Fruit fly (Drosophila melanogaster) whole organism, adult: ENCODE results near the gene bap.

Experiments used
- CG11617 ChIP-seq: fragments of 200-800 bp; sonication (Bioruptor generic); optimal IDR thresholded peaks from 2 replicates; lab custom pipeline; 2017; ENCODE audit warnings: mild to moderate bottlenecking, missing biosample characterization, missing genetic modification reagents, missing genetic modification characterization
- CG12768 ChIP-seq: fragments of 200-800 bp; sonication (Bioruptor generic); optimal IDR thresholded peaks from 2 replicates; lab custom pipeline; 2017; ENCODE audit warnings: missing biosample characterization, missing genetic modification characterization, mild to moderate bottlenecking, moderate library complexity, missing genetic modification reagents
- CG14711 ChIP-seq: fragments of 200-800 bp; sonication (Bioruptor generic); optimal IDR thresholded peaks from 2 replicates; lab custom pipeline; 2018; ENCODE audit warnings: missing biosample characterization, mild to moderate bottlenecking, missing genetic modification characterization, moderate library complexity
- CG1620 ChIP-seq: fragments of 200-800 bp; sonication (Bioruptor generic); optimal IDR thresholded peaks from 2 replicates; lab custom pipeline; 2016; ENCODE audit warnings: missing biosample characterization, missing genetic modification characterization
- CG33017 ChIP-seq: fragments of 200-800 bp; sonication (Bioruptor generic); optimal IDR thresholded peaks from 2 replicates; lab custom pipeline; 2018; ENCODE audit warnings: missing biosample characterization, mild to moderate bottlenecking, missing genetic modification characterization, moderate library complexity
- CG5204 ChIP-seq: fragments of 200-800 bp; sonication (Bioruptor generic); optimal IDR thresholded peaks from 2 replicates; lab custom pipeline; 2016; ENCODE audit warnings: missing biosample characterization, missing genetic modification characterization
- CG7045 ChIP-seq: fragments of 200-800 bp; sonication (Bioruptor generic); optimal IDR thresholded peaks from 2 replicates; lab custom pipeline; 2017; ENCODE audit warnings: missing biosample characterization, mild to moderate bottlenecking, missing genetic modification characterization
- CG7101 ChIP-seq: fragments of 200-800 bp; sonication (Bioruptor generic); optimal IDR thresholded peaks from 2 replicates; lab custom pipeline; 2018; ENCODE audit warnings: missing biosample characterization, mild to moderate bottlenecking, missing genetic modification characterization, moderate library complexity
- Clk ChIP-seq: fragments of 200-800 bp; sonication (Bioruptor generic); optimal IDR thresholded peaks from 2 replicates; lab custom pipeline; 2017; ENCODE audit warnings: missing biosample characterization, missing genetic modification characterization
- Crg-1 ChIP-seq: fragments of 200-800 bp; sonication (Bioruptor generic); optimal IDR thresholded peaks from 2 replicates; lab custom pipeline; 2016; ENCODE audit warnings: missing biosample characterization, missing genetic modification characterization
- Hr96 ChIP-seq: fragments of 200-800 bp; sonication (Bioruptor generic); optimal IDR thresholded peaks from 2 replicates; lab custom pipeline; 2016; ENCODE audit warnings: missing biosample characterization, missing genetic modification characterization
- Mnt ChIP-seq: fragments of 200-800 bp; sonication (Bioruptor generic); optimal IDR thresholded peaks from 2 replicates; lab custom pipeline; 2016; ENCODE audit warnings: missing biosample characterization, mild to moderate bottlenecking, missing genetic modification characterization
- bab1 ChIP-seq: fragments of 200-800 bp; sonication (Bioruptor generic); optimal IDR thresholded peaks from 3 replicates; lab custom pipeline; 2019; ENCODE audit warnings: missing biosample characterization, mild to moderate bottlenecking, missing genetic modification characterization, moderate library complexity
- cic ChIP-seq: fragments of 200-800 bp; sonication (Bioruptor generic); optimal IDR thresholded peaks from 2 replicates; lab custom pipeline; 2017; ENCODE audit warnings: missing biosample characterization, mild to moderate bottlenecking, missing genetic modification characterization, moderate library complexity
- cnc ChIP-seq, 2 experiments: fragments of >200 bp; optimal IDR thresholded peaks; 2 replicates each; lab custom pipeline; 2017
- kay ChIP-seq: fragments of 200-800 bp; sonication (Bioruptor generic); peaks from one replicate; lab custom pipeline; 2016; ENCODE audit warnings: missing biosample characterization, missing genetic modification characterization, borderline replicate concordance
- ovo ChIP-seq: fragments of 200-800 bp; sonication (Bioruptor generic); optimal IDR thresholded peaks from 2 replicates; lab custom pipeline; 2016; ENCODE audit warnings: missing biosample characterization, missing genetic modification characterization
- pad ChIP-seq: fragments of 200-800 bp; sonication (Bioruptor generic); optimal IDR thresholded peaks from 3 replicates; lab custom pipeline; 2017; ENCODE audit warnings: missing biosample characterization, missing genetic modification characterization, mild to moderate bottlenecking, moderate library complexity, missing genetic modification reagents
- tj ChIP-seq: fragments of 200-800 bp; sonication (Bioruptor generic); optimal IDR thresholded peaks from 3 replicates; lab custom pipeline; 2017; ENCODE audit warnings: missing biosample characterization, mild to moderate bottlenecking, missing genetic modification characterization, moderate library complexity
- toe ChIP-seq: fragments of 200-800 bp; sonication (Bioruptor generic); optimal IDR thresholded peaks from 2 replicates; lab custom pipeline; 2016; ENCODE audit warnings: missing biosample characterization, missing genetic modification characterization

The bap gene

dm6 chr3R:21419932-21420331 lies 31.3 kb downstream of the bap start:
- TF ChIP-seq CG1620 (no peak), CG11617 (GFP tag; lab: Kevin White, UChicago) (no peak), CG7101 (tag; lab: Kevin White, UChicago) (no peak), CG14711 (tag; lab: Kevin White, UChicago) (no peak), cnc (optimal IDR thresholded peaks at IDR 0.05; lab: Kevin White, UChicago) (no peak), ovo (GFP tag; lab: Kevin White, UChicago) (no peak), pad (GFP tag; lab: Kevin White, UChicago) (no peak), CG12768 (GFP tag; lab: Kevin White, UChicago) (no peak), toe (GFP tag; lab: Kevin White, UChicago) (no peak), CG5204 (GFP tag; lab: Kevin White, UChicago) (no peak), CG33017 (tag; lab: Kevin White, UChicago) (no peak), cic (GFP tag; lab: Kevin White, UChicago) (no peak), Clk (GFP tag; lab: Kevin White, UChicago) (no peak), tj (GFP tag; lab: Kevin White, UChicago) (no peak), Crg-1 (no peak), Hr96 (GFP tag; lab: Kevin White, UChicago) (no peak)

dm6 chr3R:21426795-21427194 lies 38.1 kb downstream of the bap start:
- TF ChIP-seq bab1 (GFP tag; lab: Kevin White, UChicago) (no peak), Mnt (GFP tag; lab: Kevin White, UChicago) (no peak), CG7101 (tag; lab: Kevin White, UChicago) (no peak), CG1620 (no peak), pad (GFP tag; lab: Kevin White, UChicago) (no peak), Hr96 (GFP tag; lab: Kevin White, UChicago) (no peak), CG11617 (GFP tag; lab: Kevin White, UChicago) (no peak), kay (GFP tag; lab: Kevin White, UChicago) (no peak), CG12768 (GFP tag; lab: Kevin White, UChicago) (no peak), CG33017 (tag; lab: Kevin White, UChicago) (no peak), CG7045 (GFP tag; lab: Kevin White, UChicago) (no peak), Crg-1 (no peak), cnc (optimal IDR thresholded peaks at IDR 0.05; lab: Kevin White, UChicago) (no peak), toe (GFP tag; lab: Kevin White, UChicago) (no peak), cic (GFP tag; lab: Kevin White, UChicago) (no peak), CG5204 (GFP tag; lab: Kevin White, UChicago) (no peak), Clk (GFP tag; lab: Kevin White, UChicago) (no peak), tj (GFP tag; lab: Kevin White, UChicago) (no peak), CG14711 (tag; lab: Kevin White, UChicago) (no peak), ovo (GFP tag; lab: Kevin White, UChicago) (no peak)

- TF ChIP-seq CG11617 (GFP tag; lab: Kevin White, UChicago) (no peak), Hr96 (GFP tag; lab: Kevin White, UChicago) (no peak), toe (GFP tag; lab: Kevin White, UChicago) (no peak), pad (GFP tag; lab: Kevin White, UChicago) (no peak), CG33017 (tag; lab: Kevin White, UChicago) (no peak), ovo (GFP tag; lab: Kevin White, UChicago) (no peak)
These were observed 45.3 kb downstream of the bap start, which contains the start of gene lbl for dm6 chr3R:21433879-21434559. Gene lbl (minus strand): TSS chr3R:21434133.

DNA sequence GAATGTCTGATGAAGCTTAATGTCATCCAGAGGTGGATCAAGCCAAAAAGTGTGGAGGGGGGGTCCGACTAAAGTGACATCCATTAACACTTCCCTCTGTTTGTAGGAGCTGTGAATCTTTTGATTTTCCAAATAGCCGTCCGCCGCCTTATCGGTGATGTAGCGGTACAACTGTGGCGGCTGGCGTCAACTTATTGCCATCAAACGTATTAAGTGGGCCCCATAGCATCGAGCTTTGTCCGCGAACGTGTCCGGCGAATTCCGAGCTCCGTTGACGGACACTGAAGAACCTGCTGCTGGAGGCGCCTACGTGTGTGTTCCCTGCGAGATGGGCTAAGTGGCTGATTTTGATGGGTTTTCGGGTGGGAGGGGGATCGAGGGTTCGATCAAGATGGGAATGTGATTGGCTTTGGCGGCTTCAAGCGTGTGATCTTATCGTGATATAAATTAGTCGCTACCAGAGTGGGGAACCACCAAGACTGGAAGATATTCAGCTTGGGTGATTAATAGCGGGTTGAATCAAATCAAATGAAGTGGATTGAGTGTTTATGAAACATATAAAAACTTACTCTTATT lies 48.9 kb downstream of the bap start:
- TF ChIP-seq bab1 (GFP tag; lab: Kevin White, UChicago) (no peak), kay (GFP tag; lab: Kevin White, UChicago) (no peak), Crg-1 (no peak), cnc (optimal IDR thresholded peaks at IDR 0.05; lab: Kevin White, UChicago) (no peak), CG7045 (GFP tag; lab: Kevin White, UChicago) (no peak), CG12768 (GFP tag; lab: Kevin White, UChicago) (no peak), tj (GFP tag; lab: Kevin White, UChicago) (no peak), CG5204 (GFP tag; lab: Kevin White, UChicago) (no peak), cic (GFP tag; lab: Kevin White, UChicago) (no peak), CG14711 (tag; lab: Kevin White, UChicago) (no peak), toe (GFP tag; lab: Kevin White, UChicago) (no peak), Mnt (GFP tag; lab: Kevin White, UChicago) (no peak), CG33017 (tag; lab: Kevin White, UChicago) (no peak), Clk (GFP tag; lab: Kevin White, UChicago) (no peak), CG11617 (GFP tag; lab: Kevin White, UChicago) (no peak), CG1620 (no peak), Hr96 (GFP tag; lab: Kevin White, UChicago) (no peak), pad (GFP tag; lab: Kevin White, UChicago) (no peak), CG7101 (tag; lab: Kevin White, UChicago) (no peak), ovo (GFP tag; lab: Kevin White, UChicago) (no peak)
